Worm (Caenorhabditis elegans): ENCODE data around the gene fbxa-28.

Gene fbxa-28

ce11 chrIII:1297604-1298003, at the start of gene fbxa-28:
Gene fbxa-28 (plus strand): TSS chrIII:1297904.
- TF ChIP-seq aly-2 (tag; optimal IDR thresholded peaks at IDR 0.05) (no peak), sma-3 (GFP tag; optimal IDR thresholded peaks at IDR 0.05) (no peak), peb-1 (tag; optimal IDR thresholded peaks at IDR 0.05) (no peak)

ce11 chrIII:1248335-1248734, 49.4 kb upstream of the fbxa-28 start:
- TF ChIP-seq nhr-21 (tag; optimal IDR thresholded peaks at IDR 0.05) (no peak), nhr-77 (tag; optimal IDR thresholded peaks at IDR 0.05) (no peak), lin-11 (tag; optimal IDR thresholded peaks at IDR 0.05) (no peak), ZK546.5 (tag; optimal IDR thresholded peaks at IDR 0.05) (no peak), sma-9 (GFP tag; optimal IDR thresholded peaks at IDR 0.05) (no peak), sma-9 (tag; optimal IDR thresholded peaks at IDR 0.05) (no peak), ama-1 (optimal IDR thresholded peaks at IDR 0.05) (no peak), unc-55 (GFP tag; optimal IDR thresholded peaks at IDR 0.05) (no peak), nhr-6 (tag; optimal IDR thresholded peaks at IDR 0.05) (no peak), gmeb-1 (tag; optimal IDR thresholded peaks at IDR 0.05) (no peak), sem-4 (tag; optimal IDR thresholded peaks at IDR 0.05) (no peak), C34F6.9 (tag; optimal IDR thresholded peaks at IDR 0.05) (no peak)

ce11 chrIII:1249111-1249583, 48.6 kb upstream of the fbxa-28 start, which contains the start of the genes fbxa-76 and fbxa-77:
Gene fbxa-76 (minus strand): TSS chrIII:1249161.
Gene fbxa-77 (plus strand): TSS chrIII:1249475.
- TF ChIP-seq nhr-25 (tag; optimal IDR thresholded peaks at IDR 0.05) (peak; percentile 14), ztf-4 (tag; optimal IDR thresholded peaks at IDR 0.05) (no peak), nhr-237 (tag; optimal IDR thresholded peaks at IDR 0.05) (no peak), sem-4 (tag; optimal IDR thresholded peaks at IDR 0.05) (no peak), aly-2 (tag; optimal IDR thresholded peaks at IDR 0.05) (no peak), dmd-4 (tag; optimal IDR thresholded peaks at IDR 0.05) (no peak), nhr-11 (tag; optimal IDR thresholded peaks at IDR 0.05) (no peak), crh-2 (tag; optimal IDR thresholded peaks at IDR 0.05) (peak; percentile 41), nhr-129 (tag; optimal IDR thresholded peaks at IDR 0.05) (peak; percentile 71), ceh-16 (tag; optimal IDR thresholded peaks at IDR 0.05) (no peak), mab-5 (tag; optimal IDR thresholded peaks at IDR 0.05) (no peak), nhr-6 (tag; optimal IDR thresholded peaks at IDR 0.05) (no peak), zag-1 (tag; optimal IDR thresholded peaks at IDR 0.05) (no peak), lin-13 (GFP tag; optimal IDR thresholded peaks at IDR 0.05) (peak; percentile 10), fos-1 (tag; optimal IDR thresholded peaks at IDR 0.05) (peak; percentile 71), ztf-1 (GFP tag; conservative IDR thresholded peaks at IDR 0.05) (no peak), nhr-10 (tag; optimal IDR thresholded peaks at IDR 0.05) (no peak), mbf-1 (tag; optimal IDR thresholded peaks at IDR 0.05) (no peak), nhr-23 (tag; optimal IDR thresholded peaks at IDR 0.05) (no peak), snpc-4 (tag; optimal IDR thresholded peaks at IDR 0.05) (no peak), egl-27 (tag; optimal IDR thresholded peaks at IDR 0.05) (no peak), ceh-82 (tag; optimal IDR thresholded peaks at IDR 0.05) (no peak), C34F6.9 (tag; optimal IDR thresholded peaks at IDR 0.05) (peak; percentile 38), R02D3.7 (tag; optimal IDR thresholded peaks at IDR 0.05) (no peak), nhr-21 (tag; optimal IDR thresholded peaks at IDR 0.05) (no peak), unc-39 (tag; optimal IDR thresholded peaks at IDR 0.05) (no peak), peb-1 (tag; optimal IDR thresholded peaks at IDR 0.05) (no peak), sma-3 (GFP tag; optimal IDR thresholded peaks at IDR 0.05) (no peak), sma-9 (GFP tag; optimal IDR thresholded peaks at IDR 0.05) (peak; percentile 58), sma-9 (tag; optimal IDR thresholded peaks at IDR 0.05) (no peak), elt-3 (tag; optimal IDR thresholded peaks at IDR 0.05) (no peak), ama-1 (optimal IDR thresholded peaks at IDR 0.05) (no peak), nhr-77 (tag; optimal IDR thresholded peaks at IDR 0.05) (no peak), mdl-1 (tag; optimal IDR thresholded peaks at IDR 0.05) (no peak), lsy-2 (tag; optimal IDR thresholded peaks at IDR 0.05) (peak in 1 of 2 experiments; percentile 52), lin-11 (tag; optimal IDR thresholded peaks at IDR 0.05) (no peak), F13H6.1 (tag; optimal IDR thresholded peaks at IDR 0.05) (peak; percentile 52), ztf-11 (tag; optimal IDR thresholded peaks at IDR 0.05) (no peak), elt-1 (tag; optimal IDR thresholded peaks at IDR 0.05) (no peak), unc-55 (GFP tag; optimal IDR thresholded peaks at IDR 0.05) (peak; percentile 73), gmeb-1 (tag; optimal IDR thresholded peaks at IDR 0.05) (no peak), skn-1 (tag; optimal IDR thresholded peaks at IDR 0.05) (no peak), lin-39 (tag; optimal IDR thresholded peaks at IDR 0.05) (no peak), unc-62 (GFP tag; optimal IDR thresholded peaks at IDR 0.05) (no peak), alr-1 (tag; optimal IDR thresholded peaks at IDR 0.05) (no peak), ZK546.5 (tag; optimal IDR thresholded peaks at IDR 0.05) (no peak), Y55F3AM.14 (GFP tag; optimal IDR thresholded peaks at IDR 0.05) (no peak), blmp-1 (tag; optimal IDR thresholded peaks at IDR 0.05; ENCODE audit: insufficient read depth) (no peak), nhr-12 (tag; optimal IDR thresholded peaks at IDR 0.05) (no peak)
